Fruit fly (Drosophila melanogaster): ENCODE results near the gene CG17648.
A peak's percentile ranks its signal among the peaks of the same experiment; 100 is the strongest.

The CG17648 gene

DNA sequence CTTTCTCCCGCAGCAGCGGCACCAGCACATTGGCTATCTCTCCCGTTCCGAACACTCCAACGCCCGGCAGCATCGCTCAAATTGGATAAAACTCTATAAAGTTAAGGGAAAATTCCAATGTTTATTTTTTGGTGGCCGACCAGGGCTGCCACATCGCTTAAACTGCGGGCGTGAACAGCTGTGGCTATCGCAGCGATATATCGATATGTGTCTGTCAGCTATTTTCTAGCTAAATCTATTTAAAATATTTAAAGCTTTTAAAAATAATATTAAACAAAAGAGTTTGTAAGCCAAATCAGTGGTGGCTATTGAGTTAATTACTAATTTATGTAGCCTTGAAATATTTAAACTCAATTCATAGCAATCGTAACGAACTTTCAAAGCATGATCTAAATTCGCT is at the start of gene CG17648, which contains the start of gene CG17712:
Gene CG17648, plus strand, starts transcription at position 356 of the 400 bp plus-strand sequence.
Gene CG17712, minus strand, starts transcription at position 170 of the 400 bp plus-strand sequence.
- peak; percentile 79 for TF ChIP-seq CG42726 (GFP tag; IDR thresholded peaks at IDR 0.05; ENCODE audit: partially characterized antibody)
- peak; percentile 85 for TF ChIP-seq Doc3 (GFP tag; IDR thresholded peaks at IDR 0.05; ENCODE audit: partially characterized antibody)
- TF ChIP-seq ro (GFP tag; IDR thresholded peaks at IDR 0.05), result no peak
- TF ChIP-seq CG13424 (tag; optimal IDR thresholded peaks at IDR 0.05), result no peak
- 0 out of 2 replicates have a peak, but pooled peaks have one; percentile 17 for TF ChIP-seq CG17328 (GFP tag; IDR thresholded peaks at IDR 0.05)
- TF ChIP-seq tna (GFP tag; IDR thresholded peaks at IDR 0.05; ENCODE audit: partially characterized antibody), result peak; percentile 67
- no peak for TF ChIP-seq pho (GFP tag; optimal IDR thresholded peaks at IDR 0.05)
- TF ChIP-seq NFAT (GFP tag; IDR thresholded peaks at IDR 0.05), result peak; percentile 38; the same call in 1 of the 2 replicates
- peak; percentile 52 for TF ChIP-seq pzg (GFP tag; optimal IDR thresholded peaks at IDR 0.05)
- TF ChIP-seq dpn (GFP tag; optimal IDR thresholded peaks at IDR 0.05), result no peak
- no peak for TF ChIP-seq D19A (tag; optimal IDR thresholded peaks at IDR 0.05)
- TF ChIP-seq her (GFP tag; optimal IDR thresholded peaks at IDR 0.05), result no peak
- peak; percentile 80 for TF ChIP-seq sna (GFP tag; IDR thresholded peaks at IDR 0.05; ENCODE audit: partially characterized antibody)
- TF ChIP-seq nau (GFP tag; optimal IDR thresholded peaks at IDR 0.05), result no peak
- TF ChIP-seq HLH54F (GFP tag; optimal IDR thresholded peaks at IDR 0.05), result no peak
- TF ChIP-seq CG13287 (GFP tag; IDR thresholded peaks at IDR 0.05; ENCODE audit: partially characterized antibody), result peak; percentile 90
- peak; percentile 30 for TF ChIP-seq YL-1 (GFP tag; optimal IDR thresholded peaks at IDR 0.05)
- no peak for TF ChIP-seq cwo (GFP tag; optimal IDR thresholded peaks at IDR 0.05)
- peak; percentile 90 for TF ChIP-seq Dll (GFP tag; IDR thresholded peaks at IDR 0.05; ENCODE audit: partially characterized antibody)
- no peak for TF ChIP-seq CG10147 (GFP tag; optimal IDR thresholded peaks at IDR 0.05)
- TF ChIP-seq Dref (GFP tag; IDR thresholded peaks at IDR 0.05), result peak; percentile 77
- no peak for TF ChIP-seq CG6689 (GFP tag; IDR thresholded peaks at IDR 0.05)
- no peak for TF ChIP-seq lmd (GFP tag; IDR thresholded peaks at IDR 0.05)
- TF ChIP-seq dimm (GFP tag; IDR thresholded peaks at IDR 0.05), result no peak
- peak; percentile 20 for TF ChIP-seq nmo (GFP tag; optimal IDR thresholded peaks at IDR 0.05)
- TF ChIP-seq sr (GFP tag; IDR thresholded peaks at IDR 0.05), result no peak
- no peak for TF ChIP-seq CkIIα-i1 (GFP tag; IDR thresholded peaks at IDR 0.05)
- TF ChIP-seq NfI (GFP tag; optimal IDR thresholded peaks at IDR 0.05), result no peak
- peak; percentile 89 for TF ChIP-seq CG6791 (GFP tag; IDR thresholded peaks at IDR 0.05; ENCODE audit: partially characterized antibody)
- TF ChIP-seq dati (GFP tag; IDR thresholded peaks at IDR 0.05), result no peak
- TF ChIP-seq CG17912 (GFP tag; optimal IDR thresholded peaks at IDR 0.05), result no peak
- TF ChIP-seq CG16813 (GFP tag; IDR thresholded peaks at IDR 0.05; ENCODE audit: partially characterized antibody), result peak; percentile 82
- no peak for TF ChIP-seq Gsc (GFP tag; IDR thresholded peaks at IDR 0.05)
- TF ChIP-seq CG14710 (tag; optimal IDR thresholded peaks at IDR 0.05), result peak; percentile 16
- no peak for TF ChIP-seq NK7.1 (GFP tag; optimal IDR thresholded peaks at IDR 0.05)
- peak; percentile 45 for TF ChIP-seq Rfx (GFP tag; IDR thresholded peaks at IDR 0.05)
- TF ChIP-seq nerfin-1 (tag; optimal IDR thresholded peaks at IDR 0.05), result peak; percentile 15
- peak; percentile 70 for TF ChIP-seq ato (GFP tag; IDR thresholded peaks at IDR 0.05; ENCODE audit: partially characterized antibody)
- 0 out of 2 replicates have a peak, but pooled peaks have one; percentile 19 for TF ChIP-seq CG31441 (GFP tag; IDR thresholded peaks at IDR 0.05)
- peak; percentile 31 to 90 for TF ChIP-seq crp (GFP tag; optimal IDR thresholded peaks at IDR 0.05)
- TF ChIP-seq gro (GFP tag; optimal IDR thresholded peaks at IDR 0.05), result no peak
- TF ChIP-seq ara (GFP tag; IDR thresholded peaks at IDR 0.05), result no peak
- peak; percentile 56 for TF ChIP-seq E2f2 (GFP tag; IDR thresholded peaks at IDR 0.05)
- 0 out of 3 replicates have a peak, but pooled peaks have one; percentile 26 for TF ChIP-seq hb (GFP tag; IDR thresholded peaks at IDR 0.05; ENCODE audit: partially characterized antibody)
- peak; percentile 59 for TF ChIP-seq MESR4 (GFP tag; optimal IDR thresholded peaks at IDR 0.05)
- TF ChIP-seq CG12659 (GFP tag; optimal IDR thresholded peaks at IDR 0.05), result no peak
- peak; percentile 5 for TF ChIP-seq Ets65A (GFP tag)
- TF ChIP-seq gce (GFP tag; IDR thresholded peaks at IDR 0.05), result no peak
- no peak for TF ChIP-seq CG33557 (GFP tag; optimal IDR thresholded peaks at IDR 0.05)
- TF ChIP-seq CG12071 (GFP tag; optimal IDR thresholded peaks at IDR 0.05), result no peak
